Worm (Caenorhabditis elegans) whole organism, early embryonic: ENCODE data around the gene hlh-25.

Experiments used
- B0310.2 ChIP-seq: sonication (generic microtip); optimal IDR thresholded peaks from 2 replicates; lab custom pipeline; 2016; ENCODE audit warnings: mild to moderate bottlenecking, missing genetic modification characterization, missing compliant biosample characterization
- F13C5.2 ChIP-seq: sonication (generic microtip); optimal IDR thresholded peaks from 2 replicates; lab custom pipeline; 2017; ENCODE audit warnings: mild to moderate bottlenecking, missing genetic modification characterization, inconsistent platforms, missing compliant biosample characterization
- aly-1 ChIP-seq: sonication (generic microtip); optimal IDR thresholded peaks from 2 replicates; lab custom pipeline; 2016; ENCODE audit warnings: missing genetic modification characterization, missing compliant biosample characterization
- ama-1 ChIP-seq: fragments of 150-350 bp; optimal IDR thresholded peaks from 2 replicates; lab custom pipeline; 2014
- ceh-13 ChIP-seq: fragments of 200-800 bp; sonication (Bioruptor generic); optimal IDR thresholded peaks from 2 replicates; lab custom pipeline; 2018; ENCODE audit warnings: mild to moderate bottlenecking, missing genetic modification characterization, missing compliant biosample characterization
- ceh-36 ChIP-seq: sonication (generic microtip); optimal IDR thresholded peaks from 2 replicates; lab custom pipeline; 2016; ENCODE audit warnings: missing genetic modification characterization, inconsistent platforms, missing compliant biosample characterization
- ets-7 ChIP-seq: sonication (generic microtip); optimal IDR thresholded peaks from 2 replicates; lab custom pipeline; 2016; ENCODE audit warnings: missing genotype, missing genetic modification characterization, missing compliant biosample characterization
- flt-1 ChIP-seq: fragments of 200-800 bp; sonication (Bioruptor generic); IDR thresholded peaks from 2 replicates; pipeline ENCODE4 v1.3.6; 2022; ENCODE audit warnings: missing genetic modification characterization, missing compliant biosample characterization
- hmbx-1 ChIP-seq: sonication (generic microtip); optimal IDR thresholded peaks from 2 replicates; lab custom pipeline; 2016; ENCODE audit warnings: mild to moderate bottlenecking, missing genetic modification characterization, missing compliant biosample characterization
- hmg-4 ChIP-seq: fragments of 200-800 bp; sonication (Bioruptor generic); optimal IDR thresholded peaks from 2 replicates; lab custom pipeline; 2018; ENCODE audit warnings: mild to moderate bottlenecking, missing genetic modification characterization, missing compliant biosample characterization
- hnd-1 ChIP-seq: sonication (generic microtip); optimal IDR thresholded peaks from 2 replicates; lab custom pipeline; 2016; ENCODE audit warnings: missing genetic modification characterization, missing compliant biosample characterization
- pes-1 ChIP-seq: fragments of 200-800 bp; sonication (Bioruptor generic); IDR thresholded peaks from 2 replicates; pipeline ENCODE4 v1.3.6; 2022; ENCODE audit warnings: missing genetic modification reagents, missing genetic modification characterization, missing compliant biosample characterization
- scrt-1 ChIP-seq: fragments of 200-800 bp; sonication (Bioruptor generic); IDR thresholded peaks from 2 replicates; pipeline ENCODE4 v1.3.6; 2022; ENCODE audit warnings: missing genetic modification characterization, missing compliant biosample characterization
- sea-1 ChIP-seq: fragments of 200-800 bp; sonication (Bioruptor generic); conservative IDR thresholded peaks from 2 replicates; pipeline ENCODE4 v1.3.6; 2022; ENCODE audit warnings: missing genetic modification characterization, missing compliant biosample characterization
- tbx-11 ChIP-seq: fragments of 200-800 bp; sonication (Bioruptor generic); IDR thresholded peaks from 2 replicates; pipeline ENCODE4 v1.3.6; 2022; ENCODE audit warnings: missing genetic modification characterization, missing compliant biosample characterization
- tbx-37 ChIP-seq: fragments of 200-800 bp; sonication (Bioruptor generic); conservative IDR thresholded peaks from 2 replicates; pipeline ENCODE4 v1.3.6; 2022; ENCODE audit warnings: missing genetic modification reagents, missing genetic modification characterization, missing compliant biosample characterization
- tra-4 ChIP-seq: sonication (generic microtip); optimal IDR thresholded peaks from 2 replicates; lab custom pipeline; 2017; ENCODE audit warnings: missing genetic modification characterization, missing compliant biosample characterization

Gene hlh-25

DNA sequence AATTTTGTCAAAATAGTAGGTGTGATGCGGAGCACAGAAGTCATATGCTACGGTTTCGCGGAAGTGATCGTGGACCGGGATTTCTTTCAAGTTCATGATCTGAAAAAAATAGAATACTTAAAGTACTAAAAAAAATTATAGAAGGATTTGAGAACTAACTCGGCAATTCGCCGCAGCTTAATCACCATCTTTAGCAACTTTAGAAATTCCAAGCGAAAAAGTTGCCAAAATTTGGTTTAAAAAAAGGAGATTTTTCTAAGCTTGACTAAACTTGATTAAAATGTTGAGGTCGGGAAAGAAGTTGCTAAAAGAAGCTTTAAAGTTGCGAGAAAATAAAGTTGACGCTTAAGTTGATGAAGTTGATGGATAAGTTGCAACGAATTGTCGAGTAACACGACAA is 17.4 kb upstream of the hlh-25 start, which contains the start of gene ZK177.9:
ZK177.9 (minus strand) TSS at position 101 of the 400 bp plus-strand sequence.
- TF ChIP-seq tbx-37 (GFP tag; lab: Robert Waterston, UW) (no peak), scrt-1 (GFP tag; lab: Robert Waterston, UW) (no peak), ceh-36 (no peak), sea-1 (GFP tag; lab: Robert Waterston, UW) (no peak), hnd-1 (tag; lab: Kevin White, UChicago) (no peak)

- no peak for TF ChIP-seq ets-7 (tag; lab: Kevin White, UChicago)
- TF ChIP-seq pes-1 (GFP tag; lab: Robert Waterston, UW) = no peak
- no peak for TF ChIP-seq B0310.2 (tag; lab: Kevin White, UChicago)
- no peak for TF ChIP-seq ceh-36
- no peak for TF ChIP-seq ama-1 (lab: Kevin White, UChicago)
- no peak for TF ChIP-seq tra-4 (tag; lab: Kevin White, UChicago)
- TF ChIP-seq sea-1 (GFP tag; lab: Robert Waterston, UW) = no peak
- no peak for TF ChIP-seq scrt-1 (GFP tag; lab: Robert Waterston, UW)
- no peak for TF ChIP-seq aly-1 (tag; lab: Kevin White, UChicago)
- no peak for TF ChIP-seq hmbx-1 (tag; lab: Kevin White, UChicago)
- TF ChIP-seq flt-1 (GFP tag; lab: Robert Waterston, UW) = no peak
- no peak for TF ChIP-seq tbx-11 (GFP tag; lab: Robert Waterston, UW)
- no peak for TF ChIP-seq ceh-13
- no peak for TF ChIP-seq F13C5.2
- no peak for TF ChIP-seq tbx-37 (GFP tag; lab: Robert Waterston, UW)
- TF ChIP-seq hnd-1 (tag; lab: Kevin White, UChicago) = no peak
- no peak for TF ChIP-seq hmg-4 (GFP tag; lab: Kevin White, UChicago)
Measured at ce11 chrII:5518055-5518454, 17.0 kb upstream of the hlh-25 start.

- TF ChIP-seq hnd-1 (tag; lab: Kevin White, UChicago) (no peak), tra-4 (tag; lab: Kevin White, UChicago) (no peak), ama-1 (lab: Kevin White, UChicago) (no peak), scrt-1 (GFP tag; lab: Robert Waterston, UW) (no peak), sea-1 (GFP tag; lab: Robert Waterston, UW) (no peak), flt-1 (GFP tag; lab: Robert Waterston, UW) (no peak), F13C5.2 (no peak), tbx-37 (GFP tag; lab: Robert Waterston, UW) (no peak), hmg-4 (GFP tag; lab: Kevin White, UChicago) (no peak), ceh-13 (no peak), B0310.2 (tag; lab: Kevin White, UChicago) (no peak), tbx-11 (GFP tag; lab: Robert Waterston, UW) (no peak), ets-7 (tag; lab: Kevin White, UChicago) (no peak), pes-1 (GFP tag; lab: Robert Waterston, UW) (no peak), hmbx-1 (tag; lab: Kevin White, UChicago) (no peak), aly-1 (tag; lab: Kevin White, UChicago) (no peak), ceh-36 (no peak)
Measured at ce11 chrII:5518910-5519309, 16.1 kb upstream of the hlh-25 start, which contains the start of gene ZK177.2. ZK177.2 (plus strand) TSS chrII:5519210.

DNA sequence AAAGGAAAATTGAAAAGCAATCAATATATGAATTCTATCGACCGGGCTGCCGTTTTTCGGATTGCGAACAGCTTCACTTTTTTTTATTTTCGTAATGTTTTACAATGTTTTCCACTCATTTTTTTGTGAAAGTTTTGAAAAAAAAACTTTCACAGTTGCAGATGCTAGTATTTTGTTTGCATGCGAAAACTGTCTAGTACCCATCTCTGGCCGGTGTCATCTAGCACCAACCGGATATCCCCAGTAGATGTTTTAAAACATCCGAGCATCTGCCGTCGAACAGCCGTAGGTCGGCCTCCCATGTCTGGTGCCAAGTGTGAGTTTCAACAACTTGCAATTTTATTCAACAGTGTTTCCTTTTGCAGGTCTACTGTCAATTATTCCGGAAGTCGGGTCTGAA is 13.6 kb upstream of the hlh-25 start, which contains the start of gene ZK177.12:
ZK177.12 (plus strand) TSS at position 301 of the 400 bp plus-strand sequence.
- no peak for TF ChIP-seq hmg-4 (GFP tag; lab: Kevin White, UChicago)
- no peak for TF ChIP-seq scrt-1 (GFP tag; lab: Robert Waterston, UW)
- TF ChIP-seq flt-1 (GFP tag; lab: Robert Waterston, UW) = no peak
- TF ChIP-seq aly-1 (tag; lab: Kevin White, UChicago) = no peak
- TF ChIP-seq B0310.2 (tag; lab: Kevin White, UChicago) = no peak
- no peak for TF ChIP-seq ceh-13
- no peak for TF ChIP-seq tbx-37 (GFP tag; lab: Robert Waterston, UW)
- TF ChIP-seq tra-4 (tag; lab: Kevin White, UChicago) = no peak
- TF ChIP-seq ceh-36 = no peak
- no peak for TF ChIP-seq ets-7 (tag; lab: Kevin White, UChicago)
- no peak for TF ChIP-seq F13C5.2
- TF ChIP-seq sea-1 (GFP tag; lab: Robert Waterston, UW) = no peak
- TF ChIP-seq pes-1 (GFP tag; lab: Robert Waterston, UW) = no peak
- TF ChIP-seq hmbx-1 (tag; lab: Kevin White, UChicago) = no peak
- no peak for TF ChIP-seq tbx-11 (GFP tag; lab: Robert Waterston, UW)
- no peak for TF ChIP-seq hnd-1 (tag; lab: Kevin White, UChicago)
- no peak for TF ChIP-seq ama-1 (lab: Kevin White, UChicago)

- TF ChIP-seq ets-7 (tag; lab: Kevin White, UChicago) (no peak), tra-4 (tag; lab: Kevin White, UChicago) (no peak), B0310.2 (tag; lab: Kevin White, UChicago) (no peak), hmg-4 (GFP tag; lab: Kevin White, UChicago) (no peak), hnd-1 (tag; lab: Kevin White, UChicago) (no peak), F13C5.2 (no peak), aly-1 (tag; lab: Kevin White, UChicago) (no peak), tbx-11 (GFP tag; lab: Robert Waterston, UW) (no peak), flt-1 (GFP tag; lab: Robert Waterston, UW) (no peak), pes-1 (GFP tag; lab: Robert Waterston, UW) (no peak), scrt-1 (GFP tag; lab: Robert Waterston, UW) (no peak)
Measured at ce11 chrII:5522637-5523036, 12.4 kb upstream of the hlh-25 start, which contains the start of gene ZK177.11. ZK177.11 (plus strand) TSS chrII:5522937.

DNA sequence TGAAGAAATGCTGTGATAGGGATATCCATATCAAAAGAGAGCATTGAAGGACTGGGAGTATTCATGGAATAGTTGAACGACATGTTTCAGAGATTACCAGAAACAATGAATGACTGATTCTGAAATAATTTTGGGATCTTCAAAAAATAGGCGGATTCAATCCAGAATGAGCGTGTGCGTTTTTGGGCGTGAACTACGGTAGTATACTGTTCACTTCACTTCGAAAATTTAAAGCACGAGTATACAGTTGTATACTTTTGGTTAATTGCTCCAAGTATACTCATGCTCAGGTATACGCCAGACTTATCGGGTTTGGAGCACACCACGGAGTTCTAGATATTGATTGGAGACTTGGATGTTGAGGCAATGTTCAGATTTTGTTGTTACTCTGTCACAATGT is 9.7 kb upstream of the hlh-25 start, which contains the start of gene tbx-35:
tbx-35 (minus strand) TSS at position 101 of the 400 bp plus-strand sequence.
- no peak for TF ChIP-seq tbx-37 (GFP tag; lab: Robert Waterston, UW)
- TF ChIP-seq tbx-11 (GFP tag; lab: Robert Waterston, UW) = no peak
- no peak for TF ChIP-seq B0310.2 (tag; lab: Kevin White, UChicago)
- no peak for TF ChIP-seq F13C5.2
- no peak for TF ChIP-seq hmbx-1 (tag; lab: Kevin White, UChicago)
- TF ChIP-seq ets-7 (tag; lab: Kevin White, UChicago) = no peak
- no peak for TF ChIP-seq pes-1 (GFP tag; lab: Robert Waterston, UW)
- TF ChIP-seq aly-1 (tag; lab: Kevin White, UChicago) = no peak
- TF ChIP-seq hnd-1 (tag; lab: Kevin White, UChicago) = no peak
- no peak for TF ChIP-seq scrt-1 (GFP tag; lab: Robert Waterston, UW)
- TF ChIP-seq ama-1 (lab: Kevin White, UChicago) = no peak
- no peak for TF ChIP-seq tra-4 (tag; lab: Kevin White, UChicago)
- TF ChIP-seq ceh-36 = no peak
- TF ChIP-seq ceh-13 = no peak
- no peak for TF ChIP-seq sea-1 (GFP tag; lab: Robert Waterston, UW)
